Worm (Caenorhabditis elegans) whole organism, L4/young adult: ENCODE data around the gene ger-1.

Experiments used
- dao-5 ChIP-seq: sonication (generic microtip); optimal IDR thresholded peaks from 2 replicates; lab custom pipeline; 2016; ENCODE audit warnings: missing genotype, missing genetic modification characterization, moderate library complexity, missing compliant biosample characterization
- him-1 ChIP-seq: sonication (generic microtip); optimal IDR thresholded peaks from 2 replicates; lab custom pipeline; 2016; ENCODE audit warnings: missing genotype, missing genetic modification reagents, missing genetic modification characterization, missing compliant biosample characterization

- TF ChIP-seq him-1 (no peak), dao-5 (tag; lab: Kevin White, UChicago) (no peak)
Measured at ce11 chrIII:7025839-7026238, 41.4 kb downstream of the ger-1 start.
